Worm (Caenorhabditis elegans): ENCODE data around the gene slr-2.

The slr-2 gene

DNA sequence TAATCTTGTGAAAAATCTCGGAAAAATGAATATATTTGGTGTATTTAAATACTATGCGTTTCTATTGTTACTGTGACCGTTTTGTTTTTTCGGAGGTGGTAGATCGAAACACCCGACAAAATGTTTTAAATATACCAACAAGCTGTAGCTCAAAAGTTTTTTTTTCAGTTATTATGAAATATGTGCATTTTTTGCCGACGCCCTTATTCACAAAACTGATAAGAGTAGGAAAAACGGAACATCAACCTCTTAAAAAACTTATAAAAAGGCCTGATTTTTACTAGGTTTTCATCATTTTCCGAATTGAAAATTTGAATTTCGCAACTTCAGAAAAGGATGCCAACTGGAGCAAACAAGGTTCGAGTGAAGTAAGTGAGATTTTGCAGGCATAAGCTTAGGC, 56.5 kb downstream of the slr-2 start, which contains the start of gene Y37H2A.14:
TSS of gene Y37H2A.14 (plus strand) at position 301 of the 400 bp plus-strand sequence.
- TF ChIP-seq C38D4.7 (GFP tag; optimal IDR thresholded peaks at IDR 0.05) (no peak), ets-4 (tag; optimal IDR thresholded peaks at IDR 0.05) (no peak), ceh-24 (tag; optimal IDR thresholded peaks at IDR 0.05) (no peak)

DNA sequence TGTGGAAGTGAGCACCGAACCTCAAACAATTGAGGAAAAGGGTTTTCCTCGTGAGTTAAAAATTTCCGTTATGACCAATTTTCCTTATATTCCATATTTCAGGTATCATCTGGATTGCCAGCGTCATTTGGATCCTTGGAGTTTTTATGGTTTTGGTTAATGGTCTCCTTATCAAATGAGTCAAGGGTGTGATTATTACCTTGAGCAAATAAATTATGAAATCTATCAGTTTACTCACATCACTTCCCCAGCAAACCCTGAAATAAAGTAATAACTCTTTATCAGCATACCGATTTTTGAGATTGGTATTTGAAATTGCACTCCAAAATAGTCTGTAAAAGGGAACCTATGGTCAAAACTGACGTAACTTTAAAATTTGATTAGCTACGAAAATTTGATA, 57.5 kb downstream of the slr-2 start:
- TF ChIP-seq tbx-2 (tag; optimal IDR thresholded peaks at IDR 0.05) (no peak), C38D4.7 (GFP tag; optimal IDR thresholded peaks at IDR 0.05) (no peak), elt-2 (tag; optimal IDR thresholded peaks at IDR 0.05) (no peak)

DNA sequence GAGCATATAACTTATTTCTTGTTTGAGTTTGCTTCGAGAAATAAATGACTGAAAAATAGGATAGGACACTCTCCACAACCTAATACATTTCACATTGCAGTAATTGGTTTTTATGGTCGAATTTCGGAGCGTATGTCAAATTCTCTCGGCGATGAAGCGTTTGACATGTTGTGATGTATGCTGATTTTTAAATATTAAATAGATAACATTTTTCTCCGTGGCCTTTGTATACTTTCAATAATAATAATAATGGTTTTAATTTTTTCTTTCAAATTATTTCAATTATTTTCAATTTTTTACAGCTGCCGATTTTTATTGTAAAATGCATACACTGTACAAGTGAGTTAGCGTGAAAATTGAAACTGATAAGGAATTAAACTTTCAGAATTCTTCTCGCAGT, 59.2 kb downstream of the slr-2 start, which contains the start of gene C14A6.3:
TSS of gene C14A6.3 (plus strand) at position 301 of the 400 bp plus-strand sequence.
- TF ChIP-seq K02D7.2 (tag; optimal IDR thresholded peaks at IDR 0.05) (no peak), hlh-6 (tag; optimal IDR thresholded peaks at IDR 0.05) (no peak), ceh-45 (GFP tag; IDR thresholded peaks at IDR 0.05) (no peak), dmd-4 (tag; optimal IDR thresholded peaks at IDR 0.05; ENCODE audit: borderline replicate concordance) (no peak), dve-1 (tag; optimal IDR thresholded peaks at IDR 0.05) (no peak), C08G9.2 (tag; optimal IDR thresholded peaks at IDR 0.05) (no peak), sdc-2 (tag; optimal IDR thresholded peaks at IDR 0.05) (no peak), pros-1 (tag; optimal IDR thresholded peaks at IDR 0.05) (no peak), Y22D7AL.16 (tag; optimal IDR thresholded peaks at IDR 0.05) (no peak), fax-1 (tag; optimal IDR thresholded peaks at IDR 0.05) (no peak), ceh-30 (tag; optimal IDR thresholded peaks at IDR 0.05) (no peak), ceh-24 (tag; optimal IDR thresholded peaks at IDR 0.05) (no peak), sox-4 (tag; optimal IDR thresholded peaks at IDR 0.05) (no peak), ceh-34 (tag; optimal IDR thresholded peaks at IDR 0.05) (no peak), ztf-16 (tag; optimal IDR thresholded peaks at IDR 0.05) (no peak), odd-2 (tag; optimal IDR thresholded peaks at IDR 0.05) (no peak)

All from whole organism, late embryonic.